Fruit fly (Drosophila melanogaster): ENCODE measurements around the gene Zmynd8.

The Zmynd8 gene

dm6 chr3R:31636501-31636900 is 32.8 kb upstream of the Zmynd8 start:
- TF ChIP-seq CG17806 (tag; optimal IDR thresholded peaks at IDR 0.05): no peak
- TF ChIP-seq CG15710 (tag; optimal IDR thresholded peaks at IDR 0.05): peak; percentile 8
- TF ChIP-seq CG8159 (tag; optimal IDR thresholded peaks at IDR 0.05): peak; percentile 18
- peak; percentile 48; the same call in 1 of the 3 replicates for TF ChIP-seq CG4496 (GFP tag; IDR thresholded peaks at IDR 0.05)
- TF ChIP-seq fd96Ca (GFP tag; IDR thresholded peaks at IDR 0.05): no peak

- TF ChIP-seq CG12605 (GFP tag; IDR thresholded peaks at IDR 0.05): no peak
- peak; percentile 26 for TF ChIP-seq Pif1A (GFP tag; optimal IDR thresholded peaks at IDR 0.05)
These were observed 6.5 kb upstream of the Zmynd8 start for dm6 chr3R:31662757-31663156.

dm6 chr3R:31672675-31673074 is 3.4 kb downstream of the Zmynd8 start:
- TF ChIP-seq CG17806 (tag; optimal IDR thresholded peaks at IDR 0.05) (no peak), CG14655 (GFP tag; optimal IDR thresholded peaks at IDR 0.05) (no peak), Snoo (tag; optimal IDR thresholded peaks at IDR 0.05) (no peak), CG4496 (GFP tag; IDR thresholded peaks at IDR 0.05) (no peak), Pif1B (GFP tag; optimal IDR thresholded peaks at IDR 0.05) (no peak), CG8301 (tag; optimal IDR thresholded peaks at IDR 0.05) (no peak), CG8159 (tag; optimal IDR thresholded peaks at IDR 0.05) (no peak), EcR (GFP tag; optimal IDR thresholded peaks at IDR 0.05) (peak; percentile 69), rn (GFP tag; IDR thresholded peaks at IDR 0.05) (no peak), CG9948 (tag; optimal IDR thresholded peaks at IDR 0.05) (no peak), Ets98B (GFP tag; IDR thresholded peaks at IDR 0.05) (peak; percentile 5; the same call in 1 of the 2 replicates), fd96Ca (GFP tag; IDR thresholded peaks at IDR 0.05) (no peak), CG12605 (GFP tag; IDR thresholded peaks at IDR 0.05) (no peak), CG13204 (GFP tag; optimal IDR thresholded peaks at IDR 0.05) (no peak), CG15710 (tag; optimal IDR thresholded peaks at IDR 0.05) (no peak), D1 (tag; optimal IDR thresholded peaks at IDR 0.05) (no peak), CG10348 (GFP tag; IDR thresholded peaks at IDR 0.05) (no peak), gl (tag; optimal IDR thresholded peaks at IDR 0.05) (peak; percentile 22), Pif1A (GFP tag; optimal IDR thresholded peaks at IDR 0.05) (no peak)

dm6 chr3R:31679830-31680294 is 10.6 kb downstream of the Zmynd8 start, which contains the start of gene CG11550:
CG11550 (minus strand) TSS chr3R:31679880.
- TF ChIP-seq EcR (GFP tag; optimal IDR thresholded peaks at IDR 0.05) (peak; percentile 14), CG8301 (tag; optimal IDR thresholded peaks at IDR 0.05) (peak; percentile 63), CG17806 (tag; optimal IDR thresholded peaks at IDR 0.05) (peak; percentile 36), CG15710 (tag; optimal IDR thresholded peaks at IDR 0.05) (no peak), CG8159 (tag; optimal IDR thresholded peaks at IDR 0.05) (peak; percentile 31), D1 (tag; optimal IDR thresholded peaks at IDR 0.05) (no peak), Snoo (tag; optimal IDR thresholded peaks at IDR 0.05) (peak; percentile 41), Pif1B (GFP tag; optimal IDR thresholded peaks at IDR 0.05) (peak; percentile 54), CG9948 (tag; optimal IDR thresholded peaks at IDR 0.05) (no peak), fd96Ca (GFP tag; IDR thresholded peaks at IDR 0.05) (peak; percentile 72; the same call in 1 of the 3 replicates), rn (GFP tag; IDR thresholded peaks at IDR 0.05) (peak; percentile 67), Ets98B (GFP tag; IDR thresholded peaks at IDR 0.05) (peak; percentile 84), Pif1A (GFP tag; optimal IDR thresholded peaks at IDR 0.05) (peak; percentile 64), CG12605 (GFP tag; IDR thresholded peaks at IDR 0.05) (no peak), gl (tag; optimal IDR thresholded peaks at IDR 0.05) (no peak), CG34367 (tag; optimal IDR thresholded peaks at IDR 0.05) (no peak), CG10348 (GFP tag; IDR thresholded peaks at IDR 0.05) (no peak), CG13204 (GFP tag; optimal IDR thresholded peaks at IDR 0.05) (peak; percentile 2), CG4496 (GFP tag; IDR thresholded peaks at IDR 0.05) (peak; percentile 78), CG14655 (GFP tag; optimal IDR thresholded peaks at IDR 0.05) (no peak), CG32121 (GFP tag; IDR thresholded peaks at IDR 0.05) (peak; percentile 71)

- peak; percentile 61 for TF ChIP-seq Snoo (tag; optimal IDR thresholded peaks at IDR 0.05)
- peak; percentile 99 for TF ChIP-seq CG8301 (tag; optimal IDR thresholded peaks at IDR 0.05)
- no peak for TF ChIP-seq EcR (GFP tag; optimal IDR thresholded peaks at IDR 0.05)
- peak; percentile 90 for TF ChIP-seq CG9948 (tag; optimal IDR thresholded peaks at IDR 0.05)
- peak; percentile 99 for TF ChIP-seq Ets98B (GFP tag; IDR thresholded peaks at IDR 0.05)
- TF ChIP-seq CG34367 (tag; optimal IDR thresholded peaks at IDR 0.05): peak; percentile 79
- TF ChIP-seq gl (tag; optimal IDR thresholded peaks at IDR 0.05): peak; percentile 80
- TF ChIP-seq fd96Ca (GFP tag; IDR thresholded peaks at IDR 0.05): peak; percentile 98
- peak; percentile 98 for TF ChIP-seq CG4496 (GFP tag; IDR thresholded peaks at IDR 0.05)
- peak; percentile 92 for TF ChIP-seq Pif1B (GFP tag; optimal IDR thresholded peaks at IDR 0.05)
- no peak for TF ChIP-seq D1 (tag; optimal IDR thresholded peaks at IDR 0.05)
- TF ChIP-seq CG13204 (GFP tag; optimal IDR thresholded peaks at IDR 0.05): peak; percentile 77
- peak; percentile 94 for TF ChIP-seq rn (GFP tag; IDR thresholded peaks at IDR 0.05)
- TF ChIP-seq CG32121 (GFP tag; IDR thresholded peaks at IDR 0.05): peak; percentile 98
- peak; percentile 88 for TF ChIP-seq CG10348 (GFP tag; IDR thresholded peaks at IDR 0.05)
- peak; percentile 79 for TF ChIP-seq CG15710 (tag; optimal IDR thresholded peaks at IDR 0.05)
- TF ChIP-seq Pif1A (GFP tag; optimal IDR thresholded peaks at IDR 0.05): peak; percentile 93
- TF ChIP-seq CG14655 (GFP tag; optimal IDR thresholded peaks at IDR 0.05): peak; percentile 98
- TF ChIP-seq CG17806 (tag; optimal IDR thresholded peaks at IDR 0.05): peak; percentile 89
- peak; percentile 84 for TF ChIP-seq CG8159 (tag; optimal IDR thresholded peaks at IDR 0.05)
- peak; percentile 96 for TF ChIP-seq CG12605 (GFP tag; IDR thresholded peaks at IDR 0.05)
These were observed 11.5 kb downstream of the Zmynd8 start for dm6 chr3R:31680773-31681172.

- peak; percentile 86 for TF ChIP-seq CG8301 (tag; optimal IDR thresholded peaks at IDR 0.05)
- peak; percentile 54 for TF ChIP-seq Snoo (tag; optimal IDR thresholded peaks at IDR 0.05)
- TF ChIP-seq CG32121 (GFP tag; IDR thresholded peaks at IDR 0.05): peak; percentile 87
- TF ChIP-seq CG15710 (tag; optimal IDR thresholded peaks at IDR 0.05): peak; percentile 31
- TF ChIP-seq CG12605 (GFP tag; IDR thresholded peaks at IDR 0.05): peak; percentile 66
- TF ChIP-seq CG8159 (tag; optimal IDR thresholded peaks at IDR 0.05): peak; percentile 32
- TF ChIP-seq gl (tag; optimal IDR thresholded peaks at IDR 0.05): peak; percentile 43
- no peak for TF ChIP-seq EcR (GFP tag; optimal IDR thresholded peaks at IDR 0.05)
- TF ChIP-seq CG17806 (tag; optimal IDR thresholded peaks at IDR 0.05): peak; percentile 62
- peak; percentile 92 for TF ChIP-seq CG4496 (GFP tag; IDR thresholded peaks at IDR 0.05)
- TF ChIP-seq CG14655 (GFP tag; optimal IDR thresholded peaks at IDR 0.05): peak; percentile 83
- TF ChIP-seq fd96Ca (GFP tag; IDR thresholded peaks at IDR 0.05): peak; percentile 93
- peak; percentile 31 for TF ChIP-seq CG9948 (tag; optimal IDR thresholded peaks at IDR 0.05)
- TF ChIP-seq CG13204 (GFP tag; optimal IDR thresholded peaks at IDR 0.05): peak; percentile 68
- peak; percentile 67 for TF ChIP-seq rn (GFP tag; IDR thresholded peaks at IDR 0.05)
- peak; percentile 73 for TF ChIP-seq Pif1A (GFP tag; optimal IDR thresholded peaks at IDR 0.05)
- peak; percentile 49; the same call in 1 of the 2 replicates for TF ChIP-seq CG10348 (GFP tag; IDR thresholded peaks at IDR 0.05)
- TF ChIP-seq CG34367 (tag; optimal IDR thresholded peaks at IDR 0.05): peak; percentile 6
- TF ChIP-seq Ets98B (GFP tag; IDR thresholded peaks at IDR 0.05): peak; percentile 91
- peak; percentile 75 for TF ChIP-seq Pif1B (GFP tag; optimal IDR thresholded peaks at IDR 0.05)
- no peak for TF ChIP-seq D1 (tag; optimal IDR thresholded peaks at IDR 0.05)
These were observed 13.0 kb downstream of the Zmynd8 start for dm6 chr3R:31682140-31682782.

Data from whole organism, pupa.